Worm (Caenorhabditis elegans) whole organism, late embryonic: Measurements from ENCODE around the gene clc-31.

Source experiments
- F13H6.1 ChIP-seq: sonication (generic microtip); optimal IDR thresholded peaks from 2 replicates; lab custom pipeline; 2016; ENCODE audit warnings: missing genetic modification characterization, missing compliant biosample characterization
- K02D7.2 ChIP-seq: sonication (generic microtip); optimal IDR thresholded peaks from 2 replicates; lab custom pipeline; 2017; ENCODE audit warnings: mild to moderate bottlenecking, missing genetic modification characterization, missing compliant biosample characterization
- K09A11.1 ChIP-seq: sonication (generic microtip); optimal IDR thresholded peaks from 2 replicates; lab custom pipeline; 2017; ENCODE audit warnings: antibody characterized with exemption, mild to moderate bottlenecking, missing genetic modification characterization, missing compliant biosample characterization; ENCODE audit not compliant: insufficient read depth
- T23F11.4 ChIP-seq: fragments of 200-800 bp; sonication (Bioruptor generic); optimal IDR thresholded peaks from 2 replicates; lab custom pipeline; 2018; ENCODE audit warnings: mild to moderate bottlenecking, missing genetic modification characterization, missing compliant biosample characterization
- Y22D7AL.16 ChIP-seq: sonication (generic microtip); optimal IDR thresholded peaks from 2 replicates; lab custom pipeline; 2016; ENCODE audit warnings: missing genetic modification characterization, missing compliant biosample characterization
- ahr-1 ChIP-seq: sonication (generic microtip); optimal IDR thresholded peaks from 2 replicates; lab custom pipeline; 2016; ENCODE audit warnings: missing genetic modification characterization, missing compliant biosample characterization
- ceh-2 ChIP-seq: sonication (generic microtip); optimal IDR thresholded peaks from 2 replicates; lab custom pipeline; 2016; ENCODE audit warnings: missing genotype, missing genetic modification characterization, missing compliant biosample characterization
- ceh-22 ChIP-seq: sonication (generic microtip); optimal IDR thresholded peaks from 2 replicates; lab custom pipeline; 2017; ENCODE audit warnings: missing biosample characterization, missing genetic modification characterization
- ceh-45 ChIP-seq: fragments of 200-800 bp; sonication (Bioruptor generic); IDR thresholded peaks from 2 replicates; pipeline ENCODE4 v1.3.6; 2022; ENCODE audit warnings: missing genetic modification reagents, missing genetic modification characterization, missing compliant biosample characterization
- ceh-48 ChIP-seq: sonication (generic microtip); optimal IDR thresholded peaks from 2 replicates; lab custom pipeline; 2016; ENCODE audit warnings: missing genetic modification characterization, inconsistent platforms, missing compliant biosample characterization
- ceh-9 ChIP-seq: sonication (generic microtip); optimal IDR thresholded peaks from 2 replicates; lab custom pipeline; 2016; ENCODE audit warnings: mild to moderate bottlenecking, missing genetic modification characterization, inconsistent platforms, missing compliant biosample characterization
- che-1 ChIP-seq: sonication (generic microtip); optimal IDR thresholded peaks from 2 replicates; lab custom pipeline; 2016; ENCODE audit warnings: mild to moderate bottlenecking, missing genetic modification characterization, missing compliant biosample characterization
- dmd-4 ChIP-seq: sonication (generic microtip); optimal IDR thresholded peaks from 2 replicates; lab custom pipeline; 2016; ENCODE audit warnings: borderline replicate concordance, missing genetic modification characterization, missing compliant biosample characterization
- elt-2 ChIP-seq: sonication (generic microtip); optimal IDR thresholded peaks from 2 replicates; lab custom pipeline; 2016; ENCODE audit warnings: missing genetic modification reagents, missing genetic modification characterization, missing compliant biosample characterization
- ets-4 ChIP-seq: sonication (generic microtip); optimal IDR thresholded peaks from 2 replicates; lab custom pipeline; 2016; ENCODE audit warnings: missing genetic modification characterization, missing compliant biosample characterization
- fkh-6 ChIP-seq: sonication (generic microtip); optimal IDR thresholded peaks from 2 replicates; lab custom pipeline; 2016; ENCODE audit warnings: missing genetic modification characterization, missing compliant biosample characterization
- gmeb-2 ChIP-seq: sonication (generic microtip); optimal IDR thresholded peaks from 2 replicates; lab custom pipeline; 2016; ENCODE audit warnings: missing genetic modification characterization, inconsistent platforms, missing compliant biosample characterization
- hlh-6 ChIP-seq: sonication (generic microtip); optimal IDR thresholded peaks from 2 replicates; lab custom pipeline; 2016; ENCODE audit warnings: missing genotype, missing genetic modification characterization, missing compliant biosample characterization
- lim-6 ChIP-seq: sonication (generic microtip); optimal IDR thresholded peaks from 2 replicates; lab custom pipeline; 2016; ENCODE audit warnings: missing genetic modification characterization, missing compliant biosample characterization
- mec-3 ChIP-seq: sonication (generic microtip); optimal IDR thresholded peaks from 2 replicates; lab custom pipeline; 2016; ENCODE audit warnings: borderline replicate concordance, missing genetic modification characterization, missing compliant biosample characterization
- nfya-1 ChIP-seq: sonication (generic microtip); optimal IDR thresholded peaks from 2 replicates; lab custom pipeline; 2017; ENCODE audit warnings: missing genetic modification characterization, mild to moderate bottlenecking, missing compliant biosample characterization, antibody characterized with exemption, moderate library complexity
- odd-2 ChIP-seq: sonication (generic microtip); optimal IDR thresholded peaks from 2 replicates; lab custom pipeline; 2017; ENCODE audit warnings: antibody characterized with exemption, mild to moderate bottlenecking, missing genetic modification characterization, missing compliant biosample characterization
- pag-3 ChIP-seq: sonication (generic microtip); optimal IDR thresholded peaks from 2 replicates; lab custom pipeline; 2016; ENCODE audit warnings: missing compliant biosample characterization, missing genetic modification characterization, borderline replicate concordance
- pat-9 ChIP-seq: fragments of 200-800 bp; sonication (Bioruptor generic); optimal IDR thresholded peaks from 2 replicates; lab custom pipeline; 2018; ENCODE audit warnings: mild to moderate bottlenecking, missing genetic modification characterization, moderate library complexity, missing compliant biosample characterization
- pha-2 ChIP-seq: sonication (generic microtip); optimal IDR thresholded peaks from 2 replicates; lab custom pipeline; 2017; ENCODE audit warnings: mild to moderate bottlenecking, missing genetic modification characterization, missing compliant biosample characterization
- pqm-1 ChIP-seq: sonication (generic microtip); optimal IDR thresholded peaks from 2 replicates; lab custom pipeline; 2016; ENCODE audit warnings: missing genetic modification characterization, missing compliant biosample characterization
- pros-1 ChIP-seq: fragments of 150-350 bp; optimal IDR thresholded peaks from 2 replicates; lab custom pipeline; 2014; ENCODE audit warnings: missing biosample characterization, missing genetic modification reagents, missing genetic modification characterization
- ref-2 ChIP-seq: sonication (generic microtip); optimal IDR thresholded peaks from 2 replicates; lab custom pipeline; 2016; ENCODE audit warnings: missing genetic modification characterization, missing compliant biosample characterization
- sdc-2 ChIP-seq: sonication (generic microtip); optimal IDR thresholded peaks from 2 replicates; lab custom pipeline; 2016; ENCODE audit warnings: missing genotype, missing genetic modification characterization, missing compliant biosample characterization
- tbx-2 ChIP-seq: sonication (generic microtip); optimal IDR thresholded peaks from 2 replicates; lab custom pipeline; 2016; ENCODE audit warnings: missing genetic modification characterization, missing compliant biosample characterization
- tbx-7 ChIP-seq: sonication (generic microtip); optimal IDR thresholded peaks from 2 replicates; lab custom pipeline; 2016; ENCODE audit warnings: missing genotype, missing genetic modification characterization, missing compliant biosample characterization
- ttx-3 ChIP-seq: sonication (generic microtip); optimal IDR thresholded peaks from 2 replicates; lab custom pipeline; 2016; ENCODE audit warnings: missing genetic modification reagents, missing genetic modification characterization, missing compliant biosample characterization
- unc-42 ChIP-seq: sonication (generic microtip); optimal IDR thresholded peaks from 2 replicates; lab custom pipeline; 2016; ENCODE audit warnings: missing genotype, missing genetic modification characterization, missing compliant biosample characterization
- unc-86 ChIP-seq: sonication (generic microtip); optimal IDR thresholded peaks from 2 replicates; lab custom pipeline; 2016; ENCODE audit warnings: missing genetic modification characterization, missing compliant biosample characterization
- zip-5 ChIP-seq: sonication (generic microtip); optimal IDR thresholded peaks from 2 replicates; lab custom pipeline; 2016; ENCODE audit warnings: missing genetic modification characterization, missing compliant biosample characterization
- ztf-16 ChIP-seq: sonication (generic microtip); optimal IDR thresholded peaks from 2 replicates; lab custom pipeline; 2017; ENCODE audit warnings: missing genetic modification characterization, missing compliant biosample characterization

clc-31 gene

DNA sequence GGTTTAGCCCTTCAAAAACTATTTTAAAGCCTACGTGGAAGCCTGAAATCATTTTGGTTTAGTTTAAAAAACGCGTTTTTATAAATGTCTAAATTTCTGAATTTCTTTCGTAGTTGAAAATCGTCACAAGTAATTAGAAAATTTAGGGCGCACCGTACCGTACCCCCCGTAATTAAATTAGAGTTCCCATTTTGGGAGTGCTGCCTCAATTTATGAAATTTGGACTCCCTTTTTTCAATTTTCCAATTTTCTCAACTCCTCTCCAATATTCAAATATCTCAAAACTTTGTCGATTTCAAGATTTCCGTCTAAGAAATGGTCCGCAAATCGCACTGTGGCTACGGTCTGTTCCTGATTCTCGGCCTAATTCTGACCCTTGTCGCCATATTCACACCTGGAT is at the start of gene clc-31:
Gene clc-31 (plus strand): TSS at position 301 of the 400 bp plus-strand sequence.
- TF ChIP-seq T23F11.4 (GFP tag; lab: Kevin White, UChicago) (no peak), ets-4 (no peak), ahr-1 (no peak), unc-86 (no peak), dmd-4 (no peak), zip-5 (tag; lab: Kevin White, UChicago) (no peak), nfya-1 (tag; lab: Kevin White, UChicago) (no peak), pat-9 (tag; lab: Kevin White, UChicago) (no peak), tbx-7 (no peak), pha-2 (no peak), ceh-48 (no peak), K09A11.1 (tag; lab: Kevin White, UChicago) (no peak), ceh-2 (tag; lab: Kevin White, UChicago) (no peak), lim-6 (tag; lab: Kevin White, UChicago) (no peak), pqm-1 (no peak), pag-3 (tag; lab: Kevin White, UChicago) (no peak), che-1 (tag; lab: Kevin White, UChicago) (no peak)
- TF ChIP-seq, all 69 proteins: peak for 0

DNA sequence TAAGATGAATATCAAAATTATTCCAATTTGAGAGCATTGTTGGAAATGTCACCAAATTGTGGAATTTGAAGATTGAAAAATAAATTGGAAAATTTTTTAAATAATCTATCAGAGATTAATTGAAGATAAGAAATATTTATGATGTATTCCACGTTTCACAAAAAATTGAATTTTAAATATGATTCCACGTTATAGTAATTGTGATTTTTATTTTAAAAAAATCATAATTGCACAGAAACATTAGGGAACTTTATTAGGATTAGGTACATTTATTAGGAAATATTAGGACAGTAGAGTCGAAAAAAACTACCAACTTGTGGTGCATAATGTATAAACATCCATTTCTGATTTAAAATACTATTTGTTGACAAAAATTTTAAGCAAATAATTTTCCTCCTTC is 45.7 kb upstream of the clc-31 start, which contains the start of gene B0432.11:
Gene B0432.11 (minus strand): TSS at position 101 of the 400 bp plus-strand sequence.
- TF ChIP-seq unc-42, result no peak
- no peak for TF ChIP-seq odd-2 (tag; lab: Kevin White, UChicago)
- no peak for TF ChIP-seq ztf-16 (tag; lab: Kevin White, UChicago)
- TF ChIP-seq fkh-6 (tag; lab: Kevin White, UChicago), result no peak
- TF ChIP-seq lim-6 (tag; lab: Kevin White, UChicago), result no peak
- TF ChIP-seq pros-1, result no peak

DNA sequence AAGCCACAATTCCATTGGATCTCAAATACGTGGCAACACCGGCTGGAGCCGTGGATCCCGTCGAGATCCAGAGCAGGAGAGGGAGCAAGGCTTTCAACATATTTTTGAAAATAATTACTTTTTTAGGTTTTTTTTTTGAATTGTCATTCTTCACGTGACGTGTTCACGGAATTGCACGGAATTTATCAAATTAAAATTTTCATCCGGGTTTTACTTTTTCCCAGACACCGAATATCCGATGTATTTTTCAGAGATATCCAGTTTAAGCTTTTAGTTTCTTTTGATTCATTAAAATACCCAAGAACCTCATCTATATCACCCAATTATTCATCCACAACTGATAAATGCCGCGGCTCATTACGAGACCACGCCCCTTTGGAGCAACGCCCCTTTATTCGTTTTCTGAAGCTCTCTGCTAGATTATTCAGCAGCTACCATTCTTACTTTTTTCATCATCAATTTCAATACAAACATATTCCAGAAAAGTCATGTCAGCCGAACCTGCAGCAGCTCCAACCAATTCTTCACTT is 43.3 kb upstream of the clc-31 start, which contains the start of the genes clec-117 and B0432.1:
Gene clec-117 (minus strand): TSS at position 101 of the 530 bp plus-strand sequence.
Gene B0432.1 (plus strand): TSS at position 480 of the 530 bp plus-strand sequence.
- TF ChIP-seq K02D7.2 (tag; lab: Kevin White, UChicago) (no peak), pha-2 (no peak), ceh-48 (no peak), T23F11.4 (GFP tag; lab: Kevin White, UChicago) (no peak), F13H6.1 (tag; lab: Kevin White, UChicago) (no peak), Y22D7AL.16 (tag; lab: Kevin White, UChicago) (no peak), sdc-2 (no peak), gmeb-2 (tag; lab: Kevin White, UChicago) (no peak), pqm-1 (no peak), hlh-6 (no peak), ets-4 (no peak), ceh-22 (tag; lab: Kevin White, UChicago) (no peak), unc-42 (no peak)

DNA sequence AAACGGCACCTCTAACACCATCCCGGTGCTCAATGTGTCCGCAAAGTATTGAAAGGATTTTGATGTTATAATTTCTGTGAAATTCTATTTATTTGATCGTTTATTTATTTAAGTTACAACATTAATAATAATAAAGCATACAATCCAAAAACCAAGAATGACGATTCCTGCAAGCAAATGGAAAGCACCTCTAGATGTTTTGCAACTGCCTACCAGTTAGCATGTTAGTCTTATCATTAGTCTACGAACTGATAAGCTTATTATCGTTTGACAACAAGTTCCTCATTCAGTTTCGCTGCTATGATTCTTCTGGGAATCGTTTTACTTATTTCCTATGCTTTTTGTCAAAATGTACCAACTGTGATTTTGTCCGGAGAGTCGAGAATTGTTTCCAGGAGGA is 40.6 kb upstream of the clc-31 start, which contains the start of gene K01A2.6:
Gene K01A2.6 (plus strand): TSS at position 301 of the 400 bp plus-strand sequence.
- TF ChIP-seq elt-2 (tag; lab: Kevin White, UChicago) (no peak), mec-3 (no peak), tbx-7 (no peak), ceh-9 (tag; lab: Kevin White, UChicago) (no peak), ztf-16 (tag; lab: Kevin White, UChicago) (no peak), ceh-45 (GFP tag; lab: Robert Waterston, UW) (no peak), unc-42 (no peak), ttx-3 (tag; lab: Kevin White, UChicago) (no peak), tbx-2 (tag; lab: Kevin White, UChicago) (no peak), ref-2 (no peak), zip-5 (tag; lab: Kevin White, UChicago) (no peak)
- TF ChIP-seq, all 69 proteins: peak for 0
